Worm (Caenorhabditis elegans) whole organism, midembryonic: ENCODE results near the gene srz-78.

ENCODE experiments used
- cog-1 ChIP-seq: sonication (generic microtip); optimal IDR thresholded peaks from 2 replicates; lab custom pipeline; 2016; ENCODE audit warnings: missing genetic modification characterization, missing compliant biosample characterization
- flt-1 ChIP-seq: fragments of 200-800 bp; sonication (Bioruptor generic); IDR thresholded peaks from 2 replicates; pipeline ENCODE4 v1.3.6; 2022; ENCODE audit warnings: missing genetic modification characterization, missing compliant biosample characterization
- ztf-23 ChIP-seq: fragments of 200-800 bp; sonication (Bioruptor generic); IDR thresholded peaks from 2 replicates; pipeline ENCODE4 v1.3.6; 2022; ENCODE audit warnings: missing genetic modification reagents, missing genetic modification characterization, missing compliant biosample characterization

- TF ChIP-seq cog-1 (no peak), flt-1 (GFP tag; lab: Robert Waterston, UW) (no peak), ztf-23 (no peak)
These were observed 14.5 kb upstream of the srz-78 start, which contains the start of gene srz-69 for ce11 chrIV:3477124-3477523.
